Fruit fly (Drosophila melanogaster) Kc167 (cell line): Measurements from ENCODE around the gene CG13793.
"Not testable (repeated sequence)": the region's sequence is repeated elsewhere in the genome, so short reads cannot be mapped to it uniquely, and the experiment has no call there.

Source experiments
- Myc ChIP-seq: fragments of >200 bp; optimal IDR thresholded peaks from 2 replicates; lab custom pipeline; 2017; ENCODE audit warnings: missing external identifiers
- Sin3A ChIP-seq: fragments of >200 bp; optimal IDR thresholded peaks from 2 replicates; lab custom pipeline; 2018; ENCODE audit warnings: missing external identifiers
- h ChIP-seq: fragments of >200 bp; optimal IDR thresholded peaks from 3 replicates; lab custom pipeline; 2018; ENCODE audit warnings: missing external identifiers
- insv ChIP-seq: fragments of >200 bp; optimal IDR thresholded peaks from 3 replicates; lab custom pipeline; 2018; ENCODE audit warnings: missing external identifiers
- psq ChIP-seq: fragments of >200 bp; optimal IDR thresholded peaks from 2 replicates; lab custom pipeline; 2017; ENCODE audit warnings: missing external identifiers
- ttk ChIP-seq: sonication (Bioruptor generic); optimal IDR thresholded peaks from 2 replicates; lab custom pipeline; 2017; ENCODE audit warnings: missing external identifiers

CG13793 gene

DNA sequence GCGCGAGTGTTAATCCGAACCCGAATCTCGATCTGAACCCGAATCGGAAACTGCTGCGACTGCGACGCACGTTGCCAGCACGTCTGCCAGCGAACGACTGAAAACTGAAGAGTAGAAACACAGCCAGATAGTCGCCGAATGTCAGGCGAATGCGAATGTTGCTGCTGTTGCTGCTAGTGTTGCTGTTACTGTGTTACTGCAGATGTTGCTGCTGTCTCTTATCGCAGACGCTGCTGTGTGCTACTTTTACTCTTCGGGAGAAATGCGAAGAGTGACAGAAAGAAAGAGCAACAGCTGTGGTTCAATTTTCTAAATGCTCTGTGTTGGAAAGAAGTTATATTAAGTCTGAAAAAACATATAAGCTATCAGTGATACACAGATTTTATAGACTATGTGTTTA, 13.3 kb upstream of the CG13793 start, which contains the start of gene CG13796:
CG13796 (minus strand) TSS at position 101 of the 400 bp plus-strand sequence.
- TF ChIP-seq Sin3A (lab: Kevin White, UChicago); Myc; h (lab: Kevin White, UChicago): not testable (repeated sequence)

DNA sequence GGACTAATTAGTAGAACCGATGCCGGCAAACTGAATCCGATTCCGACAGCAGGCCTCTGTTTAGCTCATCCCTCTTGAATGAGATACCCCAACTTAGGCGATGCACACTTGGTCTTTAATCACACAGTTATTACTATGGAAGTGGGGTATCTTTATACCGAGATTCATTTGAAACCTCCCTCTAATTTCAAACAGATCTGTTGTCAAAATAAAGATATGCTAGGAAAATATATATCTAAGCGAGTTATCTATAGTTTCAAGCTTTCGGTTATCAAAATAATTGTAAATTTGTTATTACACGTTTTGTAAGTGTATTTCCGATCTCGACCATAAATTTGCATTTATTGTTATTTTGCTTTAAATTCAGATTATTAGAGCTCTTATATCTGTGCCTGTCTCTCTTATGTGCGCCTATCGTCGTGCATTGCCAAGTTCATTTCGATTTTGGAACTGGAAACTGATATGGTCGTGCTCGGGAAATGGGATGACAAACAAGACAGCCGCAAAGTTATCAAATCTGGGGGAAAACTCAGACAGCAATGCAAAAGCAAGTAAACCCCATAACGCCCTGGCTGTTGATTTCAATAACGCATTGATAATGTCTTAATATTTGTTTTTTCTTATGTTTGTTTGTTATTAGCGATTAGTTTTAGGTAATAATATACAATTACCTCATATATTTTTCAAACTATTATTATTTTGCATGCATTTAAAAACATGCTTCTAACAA, 7.1 kb upstream of the CG13793 start, which contains the start of gene CG13795:
CG13795 (minus strand) TSS at position 31 of the 730 bp plus-strand sequence.
- TF ChIP-seq Myc, result no peak
- no peak for TF ChIP-seq h (lab: Kevin White, UChicago)
- no peak for TF ChIP-seq ttk (lab: Kevin White, UChicago)
- no peak for TF ChIP-seq Sin3A (lab: Kevin White, UChicago)
- TF ChIP-seq insv (lab: Kevin White, UChicago), result no peak
- no peak for TF ChIP-seq psq

dm6 chr2L:7722723-7723122, 3.4 kb upstream of the CG13793 start, which contains the start of gene CG13794:
Gene CG13794, minus strand, starts transcription at chr2L:7722823.
- no peak for TF ChIP-seq insv (lab: Kevin White, UChicago)
- no peak for TF ChIP-seq psq

DNA sequence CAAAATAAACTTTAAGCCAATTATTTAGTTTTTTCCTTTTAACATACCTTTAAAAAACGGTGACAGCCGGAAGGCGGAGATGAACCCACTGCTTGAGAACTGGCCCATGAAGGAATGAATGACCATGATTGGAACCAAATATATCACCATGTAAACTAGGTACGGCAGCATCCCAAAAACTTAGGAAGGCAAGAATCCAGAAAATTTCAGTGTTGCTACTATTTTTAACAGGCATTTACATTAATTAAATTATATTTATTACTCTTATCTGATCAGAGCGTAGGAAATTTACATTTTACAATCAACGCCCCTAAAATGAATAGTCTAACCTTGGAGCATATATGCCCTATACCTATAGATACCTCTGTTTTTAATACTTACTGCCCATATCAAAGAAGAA, 2.8 kb upstream of the CG13793 start:
- no peak for TF ChIP-seq ttk (lab: Kevin White, UChicago)
- no peak for TF ChIP-seq h (lab: Kevin White, UChicago)
- TF ChIP-seq insv (lab: Kevin White, UChicago), result no peak
- no peak for TF ChIP-seq Myc
- TF ChIP-seq Sin3A (lab: Kevin White, UChicago), result no peak
- no peak for TF ChIP-seq psq

DNA sequence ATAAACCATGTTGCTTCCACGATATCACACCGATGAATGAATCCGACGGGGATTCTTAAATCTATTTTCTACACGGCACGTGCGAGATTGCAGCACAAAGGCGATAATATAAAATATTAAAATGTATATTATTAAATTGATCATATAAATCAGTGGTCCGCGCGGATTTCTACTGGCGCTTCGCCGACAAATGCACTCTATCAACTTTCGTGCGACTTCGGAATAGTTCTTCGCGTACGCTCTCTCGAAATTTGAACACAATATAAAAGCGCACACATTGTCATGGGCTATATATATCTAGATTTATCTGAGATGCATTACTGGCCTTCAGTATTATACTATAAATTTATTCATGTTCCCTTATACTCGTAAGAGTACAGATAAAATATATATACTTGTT, 2.7 kb downstream of the CG13793 start, which contains the start of gene CG33296:
CG33296 (minus strand) TSS at position 101 of the 400 bp plus-strand sequence.
- TF ChIP-seq psq (no peak), Sin3A (lab: Kevin White, UChicago) (no peak), Myc (no peak)

DNA sequence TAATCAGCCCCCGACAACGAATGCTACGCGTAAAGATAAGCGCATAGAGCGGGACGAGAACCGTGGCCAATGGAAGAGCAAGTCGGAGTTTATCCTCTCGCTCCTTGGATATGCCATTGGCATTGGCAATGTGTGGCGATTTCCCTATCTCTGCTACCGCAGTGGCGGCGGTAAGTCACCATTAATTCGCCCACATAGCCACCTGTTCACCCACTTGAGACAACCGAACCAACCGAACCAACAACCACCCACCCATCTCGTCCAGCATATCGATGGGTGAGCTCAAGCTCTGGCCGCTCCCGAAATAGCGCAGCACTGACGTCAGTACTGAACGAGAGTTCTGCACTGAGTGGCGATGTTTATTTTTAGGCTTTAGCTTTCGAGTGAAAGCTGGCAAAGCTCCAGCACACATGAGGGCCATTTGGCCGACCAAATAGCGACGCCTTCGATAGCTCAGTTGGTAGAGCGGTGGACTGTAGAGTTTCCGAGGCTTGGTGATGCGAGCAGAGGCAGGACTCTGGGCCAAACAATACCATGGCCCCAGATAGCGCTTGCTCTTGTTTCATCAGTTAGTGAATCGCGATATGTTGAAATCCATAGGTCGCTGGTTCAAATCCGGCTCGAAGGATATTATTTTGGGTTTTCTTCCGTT, 8.1 kb downstream of the CG13793 start:
- TF ChIP-seq insv (lab: Kevin White, UChicago), result no peak
- no peak for TF ChIP-seq ttk (lab: Kevin White, UChicago)
- TF ChIP-seq h (lab: Kevin White, UChicago), result no peak
- TF ChIP-seq Myc, result no peak
- no peak for TF ChIP-seq Sin3A (lab: Kevin White, UChicago)
- no peak for TF ChIP-seq psq

DNA sequence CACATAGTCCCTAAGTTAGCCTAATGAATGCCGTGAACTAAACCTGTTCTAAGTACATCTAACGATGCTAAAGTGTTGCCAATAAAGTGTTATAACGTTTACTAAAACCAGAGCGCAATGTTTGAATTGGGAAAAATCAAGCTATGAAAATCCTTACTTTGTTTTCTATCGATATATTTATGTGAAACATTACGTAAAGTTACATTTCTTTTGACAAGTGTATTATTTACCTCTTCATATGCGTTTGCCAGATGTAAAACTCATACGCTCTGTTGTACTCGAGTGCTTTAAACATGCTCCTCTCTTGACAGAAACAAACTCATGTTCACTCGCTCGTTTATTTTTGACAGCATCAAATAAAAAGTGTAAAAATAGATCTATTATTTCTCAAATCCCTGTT, 8.7 kb downstream of the CG13793 start, which contains the start of gene Ntl:
Ntl (plus strand) TSS at position 301 of the 400 bp plus-strand sequence.
- TF ChIP-seq psq (no peak), Myc (no peak), insv (lab: Kevin White, UChicago) (no peak), h (lab: Kevin White, UChicago) (no peak), ttk (lab: Kevin White, UChicago) (no peak), Sin3A (lab: Kevin White, UChicago) (no peak)

DNA sequence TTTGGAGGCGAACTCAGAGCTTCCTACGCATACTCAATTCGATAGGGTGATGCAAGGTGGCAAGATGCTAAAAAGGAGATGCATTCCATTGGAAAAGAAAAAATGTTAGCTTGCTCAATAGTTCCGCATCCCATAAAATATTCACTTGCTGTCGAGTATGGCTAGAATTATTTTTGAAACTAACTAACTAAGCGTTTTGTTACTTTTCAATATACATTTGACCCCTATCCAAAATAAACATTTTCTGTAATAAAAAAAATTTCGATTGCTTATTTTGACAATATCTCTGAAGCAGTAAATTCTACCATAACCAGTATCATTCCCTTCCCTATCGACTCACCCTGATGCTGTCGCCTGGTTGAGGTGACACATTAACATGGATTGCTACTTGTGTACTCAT, 15.8 kb downstream of the CG13793 start:
- no peak for TF ChIP-seq h (lab: Kevin White, UChicago)
- TF ChIP-seq Myc, result no peak
- no peak for TF ChIP-seq insv (lab: Kevin White, UChicago)
- TF ChIP-seq ttk (lab: Kevin White, UChicago), result no peak
- TF ChIP-seq Sin3A (lab: Kevin White, UChicago), result no peak
- TF ChIP-seq psq, result no peak

- no peak for TF ChIP-seq Myc
- TF ChIP-seq Sin3A (lab: Kevin White, UChicago), result no peak
- no peak for TF ChIP-seq psq
- no peak for TF ChIP-seq h (lab: Kevin White, UChicago)
- TF ChIP-seq insv (lab: Kevin White, UChicago), result no peak
- no peak for TF ChIP-seq ttk (lab: Kevin White, UChicago)
Measured at dm6 chr2L:7702383-7703188, 16.7 kb downstream of the CG13793 start, which contains the start of gene Tep3. Gene Tep3, plus strand, starts transcription at chr2L:7702805.

- no peak for TF ChIP-seq Sin3A (lab: Kevin White, UChicago)
- no peak for TF ChIP-seq insv (lab: Kevin White, UChicago)
- no peak for TF ChIP-seq Myc
- no peak for TF ChIP-seq h (lab: Kevin White, UChicago)
- TF ChIP-seq ttk (lab: Kevin White, UChicago), result no peak
- no peak for TF ChIP-seq psq
Measured at dm6 chr2L:7701417-7701816, 17.9 kb downstream of the CG13793 start, which contains the start of gene Tep2. Gene Tep2, minus strand, starts transcription at chr2L:7701601.

DNA sequence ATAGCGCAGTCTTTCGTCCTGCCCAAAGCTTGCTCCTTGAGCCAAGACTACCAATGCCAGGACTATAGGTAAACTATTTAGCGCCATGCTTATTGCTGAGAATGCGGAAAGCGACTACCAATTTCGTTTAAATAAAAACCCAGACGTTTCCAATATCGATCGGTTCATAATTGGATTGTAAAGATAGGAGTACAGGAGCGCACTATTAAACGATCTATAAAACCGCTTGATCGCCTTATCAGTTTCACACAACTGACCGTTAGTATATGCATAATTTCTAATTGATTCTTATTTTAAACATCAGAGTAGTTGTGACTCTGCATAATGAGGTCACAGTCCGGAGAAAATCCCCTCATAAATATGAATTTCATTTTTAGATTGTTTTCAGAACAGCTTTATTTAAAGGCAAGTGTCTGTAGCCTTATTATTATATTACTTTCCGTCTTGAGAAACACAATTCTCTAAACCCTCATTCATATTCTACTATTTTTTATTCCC, 26.7 kb downstream of the CG13793 start, which contains the start of the genes CG7025 and CG43235:
CG7025 (minus strand) TSS at position 101 of the 498 bp plus-strand sequence.
CG43235 (plus strand) TSS at position 448 of the 498 bp plus-strand sequence.
- TF ChIP-seq h (lab: Kevin White, UChicago), result no peak
- no peak for TF ChIP-seq ttk (lab: Kevin White, UChicago)
- TF ChIP-seq Sin3A (lab: Kevin White, UChicago), result no peak
- no peak for TF ChIP-seq insv (lab: Kevin White, UChicago)
